Fruit fly (Drosophila melanogaster) whole organism, embryonic: ENCODE measurements around the gene Eip75B.
A peak's percentile ranks its signal among the peaks of the same experiment; 100 is the strongest.

Experiments
- CG11696 ChIP-seq: fragments of 200-800 bp; sonication (Bioruptor generic); IDR thresholded peaks from 2 replicates; pipeline ENCODE4 v1.3.6; 2022; ENCODE audit warnings: missing biosample characterization, missing genetic modification characterization
- CG12071 ChIP-seq: fragments of 200-800 bp; sonication (Bioruptor generic); optimal IDR thresholded peaks from 3 replicates; lab custom pipeline; 2018; ENCODE audit warnings: missing biosample characterization, mild to moderate bottlenecking, missing genetic modification characterization
- CG14050 ChIP-seq: fragments of 200-800 bp; sonication (Bioruptor generic); IDR thresholded peaks from 3 replicates; pipeline ENCODE4 v1.3.6; 2022; ENCODE audit warnings: missing biosample characterization, missing genetic modification characterization
- CG42726 ChIP-seq: fragments of 200-800 bp; sonication (Bioruptor generic); IDR thresholded peaks from 2 replicates; pipeline ENCODE4 v1.3.6; 2022; ENCODE audit warnings: missing biosample characterization, missing genetic modification characterization; ENCODE audit not compliant: partially characterized antibody
- Doc3 ChIP-seq: fragments of 200-800 bp; sonication (Bioruptor generic); IDR thresholded peaks from 3 replicates; pipeline ENCODE4 v1.3.6; 2022; ENCODE audit warnings: missing biosample characterization, missing genetic modification characterization; ENCODE audit not compliant: partially characterized antibody
- Gug ChIP-seq: fragments of 200-800 bp; sonication (Bioruptor generic); IDR thresholded peaks from 4 replicates; pipeline ENCODE4 v1.3.6; 2022; ENCODE audit warnings: missing biosample characterization, missing genetic modification characterization
- esg ChIP-seq: fragments of 200-800 bp; sonication (Bioruptor generic); conservative IDR thresholded peaks from 2 replicates; pipeline ENCODE4 v1.3.6; 2022; ENCODE audit warnings: missing biosample characterization, missing genetic modification characterization
- h ChIP-seq: fragments of >200 bp; optimal IDR thresholded peaks from 2 replicates; lab custom pipeline; 2017
- org-1 ChIP-seq: fragments of 200-800 bp; sonication (Bioruptor generic); optimal IDR thresholded peaks from 2 replicates; lab custom pipeline; 2017; ENCODE audit warnings: missing biosample characterization, missing genetic modification characterization
- yki ChIP-seq: fragments of >200 bp; optimal IDR thresholded peaks from 3 replicates; lab custom pipeline; 2018

- TF ChIP-seq CG11696 (GFP tag; lab: Robert Waterston, UW) (no peak), yki (lab: Kevin White, UChicago) (no peak), Gug (GFP tag; lab: Robert Waterston, UW) (peak; percentile 18; the same call in 1 of the 4 replicates), org-1 (GFP tag; lab: Kevin White, UChicago) (no peak), h (lab: Kevin White, UChicago) (no peak), CG12071 (GFP tag; lab: Kevin White, UChicago) (no peak), CG42726 (GFP tag; lab: Robert Waterston, UW) (no peak), CG14050 (GFP tag; lab: Robert Waterston, UW) (no peak), esg (GFP tag; lab: Robert Waterston, UW) (no peak), Doc3 (no peak)
These were observed 122.9 kb downstream of the Eip75B start for dm6 chr3L:17941575-17941974.
